Worm (Caenorhabditis elegans) whole organism, L4/young adult: Measurements from ENCODE around the gene fbxa-53.
"Not testable (repeated sequence)": the region's sequence is repeated elsewhere in the genome, so short reads cannot be mapped to it uniquely, and the experiment has no call there.

Experiments used
- W03F9.2 ChIP-seq: fragments of 150-350 bp; optimal IDR thresholded peaks from 2 replicates; lab custom pipeline; 2014; ENCODE audit warnings: missing biosample characterization, missing genetic modification characterization
- him-1 ChIP-seq: sonication (generic microtip); optimal IDR thresholded peaks from 2 replicates; lab custom pipeline; 2016; ENCODE audit warnings: missing genotype, missing genetic modification reagents, missing genetic modification characterization, missing compliant biosample characterization

- TF ChIP-seq W03F9.2 (tag; lab: Kevin White, UChicago); him-1: not testable (repeated sequence)
Measured at ce11 chrX:1687079-1687478, 31.3 kb downstream of the fbxa-53 start, which contains the start of gene C36C9.11.
